Fruit fly (Drosophila melanogaster) whole organism, embryonic: ENCODE results near the gene RhoGAP19D.
A peak's percentile ranks its signal among the peaks of the same experiment; 100 is the strongest.

Source experiments
- Abd-B ChIP-seq: fragments of 200-800 bp; sonication (Bioruptor generic); optimal IDR thresholded peaks from 2 replicates; lab custom pipeline; 2018; ENCODE audit warnings: missing biosample characterization, mild to moderate bottlenecking, missing genetic modification characterization, moderate library complexity
- CG10267 ChIP-seq: fragments of 200-800 bp; sonication (Bioruptor generic); optimal IDR thresholded peaks from 2 replicates; lab custom pipeline; 2018; ENCODE audit warnings: missing biosample characterization, mild to moderate bottlenecking, missing genetic modification characterization, moderate library complexity
- CG12071 ChIP-seq: fragments of 200-800 bp; sonication (Bioruptor generic); optimal IDR thresholded peaks from 3 replicates; lab custom pipeline; 2018; ENCODE audit warnings: missing biosample characterization, mild to moderate bottlenecking, missing genetic modification characterization
- CG12155 ChIP-seq: fragments of 200-800 bp; sonication (Bioruptor generic); optimal IDR thresholded peaks from 3 replicates; lab custom pipeline; 2016; ENCODE audit warnings: missing biosample characterization, missing genetic modification characterization
- CG14965 ChIP-seq: fragments of 200-800 bp; sonication (Bioruptor generic); optimal IDR thresholded peaks from 2 replicates; lab custom pipeline; 2016; ENCODE audit warnings: missing biosample characterization, missing genetic modification characterization, borderline replicate concordance
- CG15011 ChIP-seq: fragments of 200-800 bp; sonication (Bioruptor generic); optimal IDR thresholded peaks from 3 replicates; lab custom pipeline; 2018; ENCODE audit warnings: missing biosample characterization, mild to moderate bottlenecking, missing genetic modification characterization
- CG17612 ChIP-seq: fragments of 200-800 bp; sonication (Bioruptor generic); IDR thresholded peaks from 2 replicates; pipeline ENCODE4 v1.3.6; 2022; ENCODE audit warnings: missing biosample characterization, missing genetic modification characterization
- CG17802 ChIP-seq: fragments of 200-800 bp; sonication (Bioruptor generic); optimal IDR thresholded peaks from 2 replicates; lab custom pipeline; 2018; ENCODE audit warnings: missing biosample characterization, mild to moderate bottlenecking, missing genetic modification characterization, moderate library complexity
- CG18262 ChIP-seq: fragments of 200-800 bp; optimal IDR thresholded peaks from 3 replicates; lab custom pipeline; 2019; ENCODE audit warnings: missing biosample characterization, mild to moderate bottlenecking, missing genetic modification characterization, moderate library complexity
- CG18599 ChIP-seq: fragments of 200-800 bp; sonication (Bioruptor generic); optimal IDR thresholded peaks from 3 replicates; lab custom pipeline; 2017; ENCODE audit warnings: missing biosample characterization, missing genetic modification characterization, mild to moderate bottlenecking, moderate library complexity, missing genetic modification reagents
- CG6654 ChIP-seq: fragments of 200-800 bp; sonication (Bioruptor generic); optimal IDR thresholded peaks from 2 replicates; lab custom pipeline; 2017; ENCODE audit warnings: missing biosample characterization, mild to moderate bottlenecking, missing genetic modification characterization
- CG6854 ChIP-seq: fragments of 200-800 bp; sonication (Bioruptor generic); optimal IDR thresholded peaks from 3 replicates; lab custom pipeline; 2017; ENCODE audit warnings: missing biosample characterization, mild to moderate bottlenecking, missing genetic modification characterization
- CG7556 ChIP-seq: fragments of 200-800 bp; sonication (Bioruptor generic); optimal IDR thresholded peaks from 2 replicates; lab custom pipeline; 2017; ENCODE audit warnings: missing biosample characterization, mild to moderate bottlenecking, missing genetic modification characterization
- CG7839 ChIP-seq: fragments of 200-800 bp; sonication (Bioruptor generic); optimal IDR thresholded peaks from 3 replicates; lab custom pipeline; 2018; ENCODE audit warnings: missing biosample characterization, mild to moderate bottlenecking, missing genetic modification characterization, moderate library complexity
- CG8478 ChIP-seq: fragments of >200 bp; optimal IDR thresholded peaks from 2 replicates; lab custom pipeline; 2018
- CG9609 ChIP-seq: fragments of 200-800 bp; sonication (Bioruptor generic); optimal IDR thresholded peaks from 3 replicates; lab custom pipeline; 2016; ENCODE audit warnings: missing biosample characterization, missing genetic modification characterization
- CkIIα-i1 ChIP-seq: fragments of 200-800 bp; sonication (Bioruptor generic); IDR thresholded peaks from 2 replicates; pipeline ENCODE4 v1.3.6; 2022; ENCODE audit warnings: missing biosample characterization, missing genetic modification characterization
- Elba2 ChIP-seq: fragments of 200-800 bp; sonication (Bioruptor generic); optimal IDR thresholded peaks from 3 replicates; lab custom pipeline; 2016; ENCODE audit warnings: missing biosample characterization, missing genetic modification characterization
- Hey ChIP-seq: fragments of 200-800 bp; sonication (Bioruptor generic); optimal IDR thresholded peaks from 3 replicates; lab custom pipeline; 2018; ENCODE audit warnings: missing biosample characterization, mild to moderate bottlenecking, missing genetic modification characterization
- Hr3 ChIP-seq: fragments of 200-800 bp; sonication (Bioruptor generic); optimal IDR thresholded peaks from 3 replicates; lab custom pipeline; 2016; ENCODE audit warnings: missing biosample characterization, missing genetic modification characterization
- Lim3 ChIP-seq: fragments of 200-800 bp; sonication (Bioruptor generic); IDR thresholded peaks from 2 replicates; pipeline ENCODE4 v1.3.6; 2022; ENCODE audit warnings: missing biosample characterization, missing genetic modification characterization
- Lpt ChIP-seq: fragments of >200 bp; optimal IDR thresholded peaks from 2 replicates; lab custom pipeline; 2018; ENCODE audit warnings: missing biosample characterization, missing genetic modification characterization
- Myb ChIP-seq: fragments of 200-800 bp; sonication (Bioruptor generic); optimal IDR thresholded peaks from 2 replicates; lab custom pipeline; 2016; ENCODE audit warnings: missing biosample characterization, missing genetic modification characterization
- NC2α ChIP-seq: fragments of 200-800 bp; sonication (Bioruptor generic); optimal IDR thresholded peaks from 2 replicates; lab custom pipeline; 2016; ENCODE audit warnings: missing biosample characterization, missing genetic modification characterization
- PHDP ChIP-seq: fragments of 200-800 bp; sonication (Bioruptor generic); optimal IDR thresholded peaks from 3 replicates; lab custom pipeline; 2018; ENCODE audit warnings: missing biosample characterization, mild to moderate bottlenecking, missing genetic modification characterization, moderate library complexity
- Rx ChIP-seq: fragments of 200-800 bp; sonication (Bioruptor generic); IDR thresholded peaks from 2 replicates; pipeline ENCODE4 v1.3.6; 2022; ENCODE audit warnings: missing biosample characterization, missing genetic modification characterization
- Stat92E ChIP-seq, 3 experiments: fragments of >200 bp in 2 of 3; fragments of 200-800 bp in 1 of 3; sonication (Bioruptor generic) in 1 of 3; optimal IDR thresholded peaks; 2 replicates each; lab custom pipeline; 2017 to 2019; ENCODE audit warnings: missing biosample characterization in 3 of 3, missing genetic modification characterization in 3 of 3, mild to moderate bottlenecking in 1 of 3, moderate library complexity in 1 of 3
- amos ChIP-seq: fragments of 200-800 bp; sonication (Bioruptor generic); IDR thresholded peaks from 2 replicates; pipeline ENCODE4 v1.3.6; 2022; ENCODE audit warnings: missing biosample characterization, missing genetic modification characterization; ENCODE audit not compliant: partially characterized antibody
- ap ChIP-seq: fragments of 200-800 bp; sonication (Bioruptor generic); IDR thresholded peaks from 2 replicates; pipeline ENCODE4 v1.3.6; 2022; ENCODE audit warnings: missing biosample characterization, missing genetic modification characterization
- cato ChIP-seq: fragments of 200-800 bp; sonication (Bioruptor generic); optimal IDR thresholded peaks from 2 replicates; lab custom pipeline; 2016; ENCODE audit warnings: missing biosample characterization, missing genetic modification characterization, borderline replicate concordance
- chn ChIP-seq: fragments of 200-800 bp; sonication (Bioruptor generic); optimal IDR thresholded peaks from 2 replicates; lab custom pipeline; 2016; ENCODE audit warnings: missing biosample characterization, missing genetic modification characterization
- danr ChIP-seq: fragments of 200-800 bp; sonication (Bioruptor generic); IDR thresholded peaks from 2 replicates; pipeline ENCODE4 v1.3.6; 2022; ENCODE audit warnings: missing biosample characterization, missing genetic modification characterization
- dati ChIP-seq: fragments of 200-800 bp; sonication (Bioruptor generic); IDR thresholded peaks from 2 replicates; pipeline ENCODE4 v1.3.6; 2022; ENCODE audit warnings: missing biosample characterization, missing genetic modification characterization
- ftz-f1 ChIP-seq: fragments of 200-800 bp; sonication (Bioruptor generic); optimal IDR thresholded peaks from 2 replicates; lab custom pipeline; 2016; ENCODE audit warnings: missing biosample characterization, missing genetic modification characterization
- gcm ChIP-seq: fragments of 200-800 bp; sonication (Bioruptor generic); optimal IDR thresholded peaks from 2 replicates; lab custom pipeline; 2019; ENCODE audit warnings: missing biosample characterization, mild to moderate bottlenecking, missing genetic modification characterization, moderate library complexity
- grn ChIP-seq: fragments of 200-800 bp; sonication (Bioruptor generic); optimal IDR thresholded peaks from 3 replicates; lab custom pipeline; 2017; ENCODE audit warnings: missing biosample characterization, missing genetic modification characterization
- hth ChIP-seq: fragments of >200 bp; optimal IDR thresholded peaks from 2 replicates; lab custom pipeline; 2017; ENCODE audit warnings: inconsistent platforms
- kni ChIP-seq: fragments of 200-800 bp; sonication (Bioruptor generic); optimal IDR thresholded peaks from 3 replicates; lab custom pipeline; 2017; ENCODE audit warnings: mild to moderate bottlenecking, missing biosample characterization, missing genetic modification reagents, missing genetic modification characterization
- lilli ChIP-seq: fragments of 200-800 bp; sonication (Bioruptor generic); optimal IDR thresholded peaks from 3 replicates; lab custom pipeline; 2016; ENCODE audit warnings: missing biosample characterization, missing genetic modification characterization
- lmd ChIP-seq: fragments of 200-800 bp; sonication (Bioruptor generic); IDR thresholded peaks from 2 replicates; pipeline ENCODE4 v1.3.6; 2022; ENCODE audit warnings: missing biosample characterization, missing genetic modification characterization
- maf-S ChIP-seq: fragments of 200-800 bp; sonication (Bioruptor generic); optimal IDR thresholded peaks from 2 replicates; lab custom pipeline; 2016; ENCODE audit warnings: missing biosample characterization, missing genetic modification characterization
- mld ChIP-seq: fragments of 200-800 bp; sonication (Bioruptor generic); IDR thresholded peaks from 3 replicates; pipeline ENCODE4 v1.3.6; 2022; ENCODE audit warnings: missing biosample characterization, missing genetic modification characterization; ENCODE audit not compliant: partially characterized antibody
- pb ChIP-seq: fragments of 200-800 bp; sonication (Bioruptor generic); optimal IDR thresholded peaks from 3 replicates; lab custom pipeline; 2016; ENCODE audit warnings: missing biosample characterization, missing genetic modification characterization
- psq ChIP-seq: fragments of 200-800 bp; sonication (Bioruptor generic); optimal IDR thresholded peaks from 2 replicates; lab custom pipeline; 2017; ENCODE audit warnings: missing biosample characterization, missing genetic modification characterization
- salm ChIP-seq: fragments of 200-800 bp; sonication (Bioruptor generic); optimal IDR thresholded peaks from 2 replicates; lab custom pipeline; 2018; ENCODE audit warnings: missing biosample characterization, mild to moderate bottlenecking, missing genetic modification characterization
- sd ChIP-seq: fragments of 200-800 bp; sonication (Bioruptor generic); optimal IDR thresholded peaks from 3 replicates; lab custom pipeline; 2018; ENCODE audit warnings: missing biosample characterization, mild to moderate bottlenecking, missing genetic modification characterization, moderate library complexity
- seq ChIP-seq: fragments of 200-800 bp; sonication (Bioruptor generic); IDR thresholded peaks from 2 replicates; pipeline ENCODE4 v1.3.6; 2022; ENCODE audit warnings: missing biosample characterization, missing genetic modification characterization
- sqz ChIP-seq: fragments of 200-800 bp; sonication (Bioruptor generic); optimal IDR thresholded peaks from 3 replicates; lab custom pipeline; 2018; ENCODE audit warnings: missing biosample characterization, mild to moderate bottlenecking, missing genetic modification characterization
- ttk ChIP-seq: fragments of 200-800 bp; sonication (Bioruptor generic); IDR thresholded peaks from 2 replicates; pipeline ENCODE4 v2.1.2; 2022; ENCODE audit warnings: missing biosample characterization, missing genetic modification characterization
- tup ChIP-seq: fragments of 200-800 bp; sonication (Bioruptor generic); optimal IDR thresholded peaks from 2 replicates; lab custom pipeline; 2016; ENCODE audit warnings: missing biosample characterization, mild to moderate bottlenecking, missing genetic modification characterization, moderate library complexity
- wdn ChIP-seq: fragments of 200-800 bp; sonication (Bioruptor generic); IDR thresholded peaks from 2 replicates; pipeline ENCODE4 v1.3.6; 2022; ENCODE audit warnings: missing biosample characterization, missing genetic modification characterization

Gene RhoGAP19D

DNA sequence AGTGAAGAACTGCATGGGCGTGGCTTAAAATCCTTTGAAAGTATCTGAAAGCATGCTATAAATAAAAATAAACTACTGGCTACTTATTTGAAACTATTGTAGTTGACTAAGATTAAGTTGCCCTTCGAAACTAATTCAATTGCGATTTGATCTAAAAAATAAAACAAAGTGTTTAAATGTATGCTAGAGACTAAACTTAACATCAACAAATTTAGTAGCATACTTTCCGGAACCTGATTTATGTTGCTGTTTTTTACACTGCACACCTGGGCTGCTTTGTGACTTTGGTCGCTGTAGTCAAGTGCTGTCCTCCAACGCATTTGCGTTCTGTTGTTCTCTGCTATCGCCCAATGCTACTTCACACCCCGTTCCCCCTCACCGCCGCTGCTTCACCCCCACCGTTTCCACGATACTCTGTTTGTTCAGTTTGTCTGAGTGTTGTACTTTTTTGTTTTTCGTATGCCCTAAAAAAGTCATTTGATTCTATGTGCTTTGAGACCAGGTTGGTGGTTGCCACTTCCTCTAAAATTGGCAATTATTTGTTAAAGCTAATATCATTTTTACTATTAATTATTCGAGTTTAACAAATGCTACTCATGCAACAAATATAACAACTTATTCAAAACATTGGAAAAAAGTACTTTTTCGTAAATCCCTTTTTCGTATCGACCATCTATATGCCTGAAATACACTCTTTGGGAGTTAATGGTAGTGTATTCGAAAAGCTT lies 7.6 kb downstream of the RhoGAP19D start (continued):
- TF ChIP-seq ttk (GFP tag; lab: Robert Waterston, UW) (peak; percentile 26; the same call in 1 of the 2 replicates), Stat92E (GFP tag; optimal IDR thresholded peaks at IDR 0.05; lab: Kevin White, UChicago) (no peak), PHDP (tag; lab: Kevin White, UChicago) (peak; percentile 54), Hey (no peak), maf-S (GFP tag; lab: Kevin White, UChicago) (no peak), lmd (GFP tag; lab: Robert Waterston, UW) (peak; percentile 57), CG7839 (tag; lab: Kevin White, UChicago) (peak; percentile 46), Abd-B (GFP tag; lab: Kevin White, UChicago) (no peak), chn (peak; percentile 3), pb (GFP tag; lab: Kevin White, UChicago) (no peak), CG14965 (GFP tag; lab: Kevin White, UChicago) (no peak), grn (no peak), psq (GFP tag; lab: Kevin White, UChicago) (no peak), CG15011 (GFP tag; lab: Kevin White, UChicago) (no peak), ftz-f1 (no peak), CG8478 (lab: Kevin White, UChicago) (no peak), danr (GFP tag; lab: Robert Waterston, UW) (no peak), Lim3 (no peak), CG6854 (GFP tag; lab: Kevin White, UChicago) (peak; percentile 40), CG7556 (peak; percentile 56), CG10267 (tag; lab: Kevin White, UChicago) (peak; percentile 18), gcm (GFP tag; lab: Kevin White, UChicago) (no peak), dati (GFP tag; lab: Robert Waterston, UW) (no peak), CG12071 (GFP tag; lab: Kevin White, UChicago) (no peak), CG17612 (GFP tag; lab: Robert Waterston, UW) (peak; percentile 95), mld (GFP tag; lab: Robert Waterston, UW) (no peak), kni (GFP tag; lab: Kevin White, UChicago) (no peak), seq (GFP tag; lab: Robert Waterston, UW) (no peak), Myb (no peak), lilli (GFP tag; lab: Kevin White, UChicago) (peak; percentile 10), cato (no peak), wdn (GFP tag; lab: Robert Waterston, UW) (no peak), NC2α (GFP tag; lab: Kevin White, UChicago) (no peak), sqz (GFP tag; lab: Kevin White, UChicago) (no peak), Rx (GFP tag; lab: Robert Waterston, UW) (no peak), CG9609 (GFP tag; lab: Kevin White, UChicago) (no peak), Hr3 (GFP tag; lab: Kevin White, UChicago) (peak; percentile 9), CG6654 (GFP tag; lab: Kevin White, UChicago) (no peak), ap (GFP tag; lab: Robert Waterston, UW) (no peak), tup (GFP tag; lab: Kevin White, UChicago) (no peak), Elba2 (GFP tag; lab: Kevin White, UChicago) (no peak), CG17802 (no peak), salm (tag; lab: Kevin White, UChicago) (no peak), CG12155 (GFP tag; lab: Kevin White, UChicago) (no peak), CG18599 (GFP tag; lab: Kevin White, UChicago) (peak; percentile 80), sd (no peak), hth (lab: Kevin White, UChicago) (no peak), CG18262 (tag; lab: Kevin White, UChicago) (peak; percentile 50), amos (GFP tag; lab: Robert Waterston, UW) (no peak; the same call in 1 of the 2 replicates), CkIIα-i1 (no peak), Lpt (GFP tag; lab: Kevin White, UChicago) (no peak)
